Fruit fly (Drosophila melanogaster) whole organism, adult: ENCODE results near the gene CG42465.

Source experiments
- CG11617 ChIP-seq: fragments of 200-800 bp; sonication (Bioruptor generic); optimal IDR thresholded peaks from 2 replicates; lab custom pipeline; 2017; ENCODE audit warnings: mild to moderate bottlenecking, missing biosample characterization, missing genetic modification reagents, missing genetic modification characterization
- CG12768 ChIP-seq: fragments of 200-800 bp; sonication (Bioruptor generic); optimal IDR thresholded peaks from 2 replicates; lab custom pipeline; 2017; ENCODE audit warnings: missing biosample characterization, missing genetic modification characterization, mild to moderate bottlenecking, moderate library complexity, missing genetic modification reagents
- CG14711 ChIP-seq: fragments of 200-800 bp; sonication (Bioruptor generic); optimal IDR thresholded peaks from 2 replicates; lab custom pipeline; 2018; ENCODE audit warnings: missing biosample characterization, mild to moderate bottlenecking, missing genetic modification characterization, moderate library complexity
- CG1620 ChIP-seq: fragments of 200-800 bp; sonication (Bioruptor generic); optimal IDR thresholded peaks from 2 replicates; lab custom pipeline; 2016; ENCODE audit warnings: missing biosample characterization, missing genetic modification characterization
- CG33017 ChIP-seq: fragments of 200-800 bp; sonication (Bioruptor generic); optimal IDR thresholded peaks from 2 replicates; lab custom pipeline; 2018; ENCODE audit warnings: missing biosample characterization, mild to moderate bottlenecking, missing genetic modification characterization, moderate library complexity
- CG5204 ChIP-seq: fragments of 200-800 bp; sonication (Bioruptor generic); optimal IDR thresholded peaks from 2 replicates; lab custom pipeline; 2016; ENCODE audit warnings: missing biosample characterization, missing genetic modification characterization
- CG7045 ChIP-seq: fragments of 200-800 bp; sonication (Bioruptor generic); optimal IDR thresholded peaks from 2 replicates; lab custom pipeline; 2017; ENCODE audit warnings: missing biosample characterization, mild to moderate bottlenecking, missing genetic modification characterization
- CG7101 ChIP-seq: fragments of 200-800 bp; sonication (Bioruptor generic); optimal IDR thresholded peaks from 2 replicates; lab custom pipeline; 2018; ENCODE audit warnings: missing biosample characterization, mild to moderate bottlenecking, missing genetic modification characterization, moderate library complexity
- Clk ChIP-seq: fragments of 200-800 bp; sonication (Bioruptor generic); optimal IDR thresholded peaks from 2 replicates; lab custom pipeline; 2017; ENCODE audit warnings: missing biosample characterization, missing genetic modification characterization
- Crg-1 ChIP-seq: fragments of 200-800 bp; sonication (Bioruptor generic); optimal IDR thresholded peaks from 2 replicates; lab custom pipeline; 2016; ENCODE audit warnings: missing biosample characterization, missing genetic modification characterization
- Hr96 ChIP-seq: fragments of 200-800 bp; sonication (Bioruptor generic); optimal IDR thresholded peaks from 2 replicates; lab custom pipeline; 2016; ENCODE audit warnings: missing biosample characterization, missing genetic modification characterization
- Mnt ChIP-seq: fragments of 200-800 bp; sonication (Bioruptor generic); optimal IDR thresholded peaks from 2 replicates; lab custom pipeline; 2016; ENCODE audit warnings: missing biosample characterization, mild to moderate bottlenecking, missing genetic modification characterization
- bab1 ChIP-seq: fragments of 200-800 bp; sonication (Bioruptor generic); optimal IDR thresholded peaks from 3 replicates; lab custom pipeline; 2019; ENCODE audit warnings: missing biosample characterization, mild to moderate bottlenecking, missing genetic modification characterization, moderate library complexity
- cic ChIP-seq: fragments of 200-800 bp; sonication (Bioruptor generic); optimal IDR thresholded peaks from 2 replicates; lab custom pipeline; 2017; ENCODE audit warnings: missing biosample characterization, mild to moderate bottlenecking, missing genetic modification characterization, moderate library complexity
- cnc ChIP-seq, 2 experiments: fragments of >200 bp; optimal IDR thresholded peaks; 2 replicates each; lab custom pipeline; 2017
- kay ChIP-seq: fragments of 200-800 bp; sonication (Bioruptor generic); peaks from one replicate; lab custom pipeline; 2016; ENCODE audit warnings: missing biosample characterization, missing genetic modification characterization, borderline replicate concordance
- ovo ChIP-seq: fragments of 200-800 bp; sonication (Bioruptor generic); optimal IDR thresholded peaks from 2 replicates; lab custom pipeline; 2016; ENCODE audit warnings: missing biosample characterization, missing genetic modification characterization
- pad ChIP-seq: fragments of 200-800 bp; sonication (Bioruptor generic); optimal IDR thresholded peaks from 3 replicates; lab custom pipeline; 2017; ENCODE audit warnings: missing biosample characterization, missing genetic modification characterization, mild to moderate bottlenecking, moderate library complexity, missing genetic modification reagents
- tj ChIP-seq: fragments of 200-800 bp; sonication (Bioruptor generic); optimal IDR thresholded peaks from 3 replicates; lab custom pipeline; 2017; ENCODE audit warnings: missing biosample characterization, mild to moderate bottlenecking, missing genetic modification characterization, moderate library complexity
- toe ChIP-seq: fragments of 200-800 bp; sonication (Bioruptor generic); optimal IDR thresholded peaks from 2 replicates; lab custom pipeline; 2016; ENCODE audit warnings: missing biosample characterization, missing genetic modification characterization

The CG42465 gene

dm6 chr2L:3685139-3685851 is 14.7 kb upstream of the CG42465 start:
- TF ChIP-seq CG1620: no peak

DNA sequence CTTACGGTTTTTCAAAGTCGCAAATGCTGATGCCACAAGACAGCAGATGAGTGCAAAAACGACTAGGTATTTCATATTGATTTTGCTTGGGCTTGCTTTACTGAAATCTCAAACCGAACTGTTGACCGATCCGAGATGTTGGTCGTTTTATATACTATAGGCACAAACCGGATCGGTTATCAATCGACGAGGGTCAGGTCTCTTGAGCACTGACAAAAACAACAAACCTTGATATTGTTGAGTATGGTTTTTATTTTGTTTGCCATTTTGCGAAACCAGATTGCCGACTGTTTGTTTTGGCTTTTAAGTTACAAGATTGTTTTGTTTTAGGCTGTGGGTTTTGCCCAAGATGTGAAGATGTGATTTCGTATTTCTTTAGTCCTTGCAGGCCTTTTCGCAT is 7.5 kb upstream of the CG42465 start, which contains the start of gene CG16704:
CG16704 (minus strand) TSS at position 122 of the 400 bp plus-strand sequence.
- TF ChIP-seq CG14711 (tag; lab: Kevin White, UChicago): no peak
- TF ChIP-seq pad (GFP tag; lab: Kevin White, UChicago): no peak
- TF ChIP-seq CG1620: no peak
- TF ChIP-seq CG11617: no peak
- no peak for TF ChIP-seq CG7101 (tag; lab: Kevin White, UChicago)
- TF ChIP-seq cnc (optimal IDR thresholded peaks at IDR 0.05; lab: Kevin White, UChicago): no peak

dm6 chr2L:3693082-3693481 is 6.9 kb upstream of the CG42465 start, which contains the start of gene CG3513:
CG3513 (minus strand) TSS chr2L:3693182.
- no peak for TF ChIP-seq Mnt (GFP tag; lab: Kevin White, UChicago)
- no peak for TF ChIP-seq CG33017 (tag; lab: Kevin White, UChicago)
- TF ChIP-seq cnc (optimal IDR thresholded peaks at IDR 0.05; lab: Kevin White, UChicago): no peak
- no peak for TF ChIP-seq CG7101 (tag; lab: Kevin White, UChicago)
- TF ChIP-seq cic (GFP tag; lab: Kevin White, UChicago): no peak

DNA sequence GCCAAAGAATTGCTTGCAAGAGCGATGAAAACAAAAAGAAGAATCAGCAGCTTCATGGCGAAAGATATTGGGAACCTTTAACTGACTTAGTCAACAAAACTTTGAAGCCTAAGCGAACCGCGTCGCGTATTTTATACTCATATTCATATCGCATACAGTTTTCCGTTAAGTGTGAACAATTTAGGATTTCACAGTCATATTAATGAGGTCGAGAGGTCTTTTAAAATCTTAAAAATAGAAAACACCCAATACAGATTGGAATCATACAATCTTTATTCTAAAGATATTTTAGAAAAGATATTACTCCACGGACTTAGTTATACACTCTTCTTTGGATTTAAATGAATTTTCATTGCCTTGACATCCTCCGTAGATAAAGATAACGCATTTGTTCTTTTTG is 6.2 kb upstream of the CG42465 start, which contains the start of gene Acp24A4:
Acp24A4 (minus strand) TSS at position 101 of the 400 bp plus-strand sequence.
- TF ChIP-seq bab1 (GFP tag; lab: Kevin White, UChicago) (no peak), Crg-1 (GFP tag; lab: Kevin White, UChicago) (no peak), toe (no peak), CG1620 (no peak), cic (GFP tag; lab: Kevin White, UChicago) (no peak), CG7045 (no peak), CG14711 (tag; lab: Kevin White, UChicago) (no peak), Clk (no peak), ovo (no peak), CG5204 (GFP tag; lab: Kevin White, UChicago) (no peak), CG12768 (GFP tag; lab: Kevin White, UChicago) (no peak), CG7101 (tag; lab: Kevin White, UChicago) (no peak), CG11617 (no peak), cnc (optimal IDR thresholded peaks at IDR 0.05; lab: Kevin White, UChicago) (no peak)

DNA sequence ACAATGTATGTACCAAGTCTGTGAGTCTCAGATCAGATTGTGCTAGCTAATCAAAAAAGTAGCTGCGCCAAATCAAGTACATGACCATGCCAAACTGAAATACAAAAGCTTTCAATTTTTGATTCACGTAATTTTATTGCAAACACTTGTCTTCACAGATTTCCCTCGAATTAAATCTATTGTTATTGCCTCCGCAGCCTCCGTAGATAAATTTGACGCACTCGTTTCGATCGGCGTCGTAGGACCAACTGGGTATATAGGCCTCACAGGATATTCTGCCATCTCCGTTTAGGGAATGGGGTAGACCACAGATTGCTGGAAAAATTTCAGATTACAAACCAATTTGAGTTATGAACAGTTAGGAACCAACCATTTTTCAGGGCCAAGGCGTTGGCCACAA is 5.1 kb upstream of the CG42465 start, which contains the start of gene CG43165:
CG43165 (minus strand) TSS at position 101 of the 400 bp plus-strand sequence.
- TF ChIP-seq ovo (no peak), CG11617 (no peak), cnc (optimal IDR thresholded peaks at IDR 0.05; lab: Kevin White, UChicago) (no peak), Crg-1 (GFP tag; lab: Kevin White, UChicago) (no peak)

dm6 chr2L:3695361-3695818 is 4.6 kb upstream of the CG42465 start, which contains the start of gene CG16713:
CG16713 (minus strand) TSS chr2L:3695411.
- TF ChIP-seq tj (GFP tag; lab: Kevin White, UChicago) (no peak), CG7101 (tag; lab: Kevin White, UChicago) (no peak), kay (peak; percentile 36), pad (GFP tag; lab: Kevin White, UChicago) (no peak), CG14711 (tag; lab: Kevin White, UChicago) (no peak), Hr96 (no peak), Clk (no peak), cic (GFP tag; lab: Kevin White, UChicago) (peak; percentile 25), CG1620 (no peak)

dm6 chr2L:3696438-3696837 is 3.6 kb upstream of the CG42465 start, which contains the start of gene IM33:
IM33 (minus strand) TSS chr2L:3696658.
- TF ChIP-seq kay (no peak), cic (GFP tag; lab: Kevin White, UChicago) (peak; percentile 27)

DNA sequence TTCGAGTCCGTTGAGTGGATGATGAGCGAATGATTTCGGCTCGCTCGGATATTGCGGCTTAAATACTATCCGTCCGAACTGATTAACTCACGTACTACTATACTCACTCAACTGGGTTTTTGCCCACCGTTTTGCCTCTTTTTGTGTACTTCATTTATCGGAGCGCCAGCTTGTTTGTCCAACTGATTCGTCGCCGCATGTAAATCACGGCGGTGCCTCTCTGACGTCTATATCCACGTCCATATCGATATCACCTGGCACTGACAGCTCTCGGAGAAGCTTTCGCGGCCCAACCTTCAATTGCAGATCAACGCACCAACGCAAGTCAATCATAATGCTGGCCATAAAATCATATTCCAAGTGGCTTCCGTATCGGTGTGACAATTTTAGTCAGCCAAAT is 2.2 kb upstream of the CG42465 start, which contains the start of gene CG3604:
CG3604 (minus strand) TSS at position 101 of the 400 bp plus-strand sequence.
- TF ChIP-seq CG11617 (no peak), pad (GFP tag; lab: Kevin White, UChicago) (no peak), Crg-1 (GFP tag; lab: Kevin White, UChicago) (no peak), cic (GFP tag; lab: Kevin White, UChicago) (no peak), bab1 (GFP tag; lab: Kevin White, UChicago) (no peak), Hr96 (no peak), toe (no peak), Clk (no peak), CG14711 (tag; lab: Kevin White, UChicago) (no peak), CG33017 (tag; lab: Kevin White, UChicago) (no peak), kay (no peak), CG5204 (GFP tag; lab: Kevin White, UChicago) (no peak), CG1620 (no peak), CG7101 (tag; lab: Kevin White, UChicago) (no peak), cnc (optimal IDR thresholded peaks at IDR 0.05; lab: Kevin White, UChicago) (no peak), CG12768 (GFP tag; lab: Kevin White, UChicago) (no peak), ovo (no peak), tj (GFP tag; lab: Kevin White, UChicago) (no peak)
